Worm (Caenorhabditis elegans) whole organism, midembryonic: ENCODE results near the gene W02G9.3.

Source experiments
- T22C8.4 ChIP-seq: fragments of 200-800 bp; sonication (Bioruptor generic); IDR thresholded peaks from 2 replicates; pipeline ENCODE4 v1.3.6; 2022; ENCODE audit warnings: missing genetic modification characterization, missing compliant biosample characterization
- cog-1 ChIP-seq: sonication (generic microtip); optimal IDR thresholded peaks from 2 replicates; lab custom pipeline; 2016; ENCODE audit warnings: missing genetic modification characterization, missing compliant biosample characterization
- flt-1 ChIP-seq: fragments of 200-800 bp; sonication (Bioruptor generic); IDR thresholded peaks from 2 replicates; pipeline ENCODE4 v1.3.6; 2022; ENCODE audit warnings: missing genetic modification characterization, missing compliant biosample characterization
- klf-2 ChIP-seq: fragments of 200-800 bp; sonication (Bioruptor generic); conservative IDR thresholded peaks from 2 replicates; pipeline ENCODE4 v1.3.6; 2022; ENCODE audit warnings: missing genetic modification reagents, missing genetic modification characterization, missing compliant biosample characterization
- med-1 ChIP-seq: sonication (generic microtip); optimal IDR thresholded peaks from 2 replicates; lab custom pipeline; 2017; ENCODE audit warnings: missing genetic modification characterization, mild to moderate bottlenecking, missing compliant biosample characterization, antibody characterized with exemption, missing genetic modification reagents; ENCODE audit not compliant: insufficient read depth
- ref-1 ChIP-seq: fragments of 200-800 bp; sonication (Bioruptor generic); conservative IDR thresholded peaks from 2 replicates; pipeline ENCODE4 v1.3.6; 2022; ENCODE audit warnings: missing genetic modification reagents, missing genetic modification characterization, missing compliant biosample characterization
- tab-1 ChIP-seq: fragments of 200-800 bp; sonication (Bioruptor generic); IDR thresholded peaks from 2 replicates; pipeline ENCODE4 v1.3.6; 2022; ENCODE audit warnings: missing genetic modification characterization, missing compliant biosample characterization
- ztf-23 ChIP-seq: fragments of 200-800 bp; sonication (Bioruptor generic); IDR thresholded peaks from 2 replicates; pipeline ENCODE4 v1.3.6; 2022; ENCODE audit warnings: missing genetic modification reagents, missing genetic modification characterization, missing compliant biosample characterization
- ztf-29 ChIP-seq: fragments of 200-800 bp; sonication (Bioruptor generic); IDR thresholded peaks from 2 replicates; pipeline ENCODE4 v1.3.6; 2022; ENCODE audit warnings: missing genetic modification reagents, missing genetic modification characterization, missing compliant biosample characterization

Gene W02G9.3

ce11 chrV:2697693-2698092, 24.9 kb downstream of the W02G9.3 start:
- TF ChIP-seq tab-1 (GFP tag; lab: Robert Waterston, UW) (no peak), flt-1 (GFP tag; lab: Robert Waterston, UW) (0 out of 2 replicates have a peak, but pooled peaks have one; percentile 58), med-1 (GFP tag; lab: Kevin White, UChicago) (peak; percentile 12)

- TF ChIP-seq ref-1 (GFP tag; lab: Robert Waterston, UW) (no peak), ztf-29 (GFP tag; lab: Robert Waterston, UW) (no peak), T22C8.4 (no peak), ztf-23 (GFP tag; lab: Robert Waterston, UW) (no peak)
Observed at ce11 chrV:2698826-2699225, 26.0 kb downstream of the W02G9.3 start, which contains the start of gene nuo-5. nuo-5 (plus strand) TSS chrV:2698972.

- TF ChIP-seq flt-1 (GFP tag; lab: Robert Waterston, UW) (no peak), cog-1 (tag; lab: Kevin White, UChicago) (no peak), klf-2 (no peak), med-1 (GFP tag; lab: Kevin White, UChicago) (no peak), ref-1 (GFP tag; lab: Robert Waterston, UW) (no peak), tab-1 (GFP tag; lab: Robert Waterston, UW) (no peak), ztf-29 (GFP tag; lab: Robert Waterston, UW) (no peak), T22C8.4 (no peak)
Observed at ce11 chrV:2702883-2703282, 30.1 kb downstream of the W02G9.3 start.

ce11 chrV:2703299-2703698, 30.5 kb downstream of the W02G9.3 start:
- TF ChIP-seq flt-1 (GFP tag; lab: Robert Waterston, UW) (no peak), med-1 (GFP tag; lab: Kevin White, UChicago) (no peak)

ce11 chrV:2706379-2706778, 33.6 kb downstream of the W02G9.3 start:
- TF ChIP-seq tab-1 (GFP tag; lab: Robert Waterston, UW) = no peak
- no peak for TF ChIP-seq ztf-23 (GFP tag; lab: Robert Waterston, UW)
- no peak for TF ChIP-seq flt-1 (GFP tag; lab: Robert Waterston, UW)
- TF ChIP-seq cog-1 (tag; lab: Kevin White, UChicago) = no peak
- TF ChIP-seq ref-1 (GFP tag; lab: Robert Waterston, UW) = no peak
- no peak for TF ChIP-seq med-1 (GFP tag; lab: Kevin White, UChicago)
- no peak for TF ChIP-seq T22C8.4
- no peak for TF ChIP-seq ztf-29 (GFP tag; lab: Robert Waterston, UW)
- no peak for TF ChIP-seq klf-2

- no peak for TF ChIP-seq ref-1 (GFP tag; lab: Robert Waterston, UW)
- no peak for TF ChIP-seq T22C8.4
- no peak for TF ChIP-seq tab-1 (GFP tag; lab: Robert Waterston, UW)
- no peak for TF ChIP-seq flt-1 (GFP tag; lab: Robert Waterston, UW)
- no peak for TF ChIP-seq cog-1 (tag; lab: Kevin White, UChicago)
- no peak for TF ChIP-seq ztf-29 (GFP tag; lab: Robert Waterston, UW)
Observed at ce11 chrV:2710192-2710591, 37.4 kb downstream of the W02G9.3 start.

ce11 chrV:2711429-2711828, 38.6 kb downstream of the W02G9.3 start, which contains the start of gene C24B9.3:
C24B9.3 (minus strand) TSS chrV:2711599.
- TF ChIP-seq flt-1 (GFP tag; lab: Robert Waterston, UW) (no peak), ztf-23 (GFP tag; lab: Robert Waterston, UW) (no peak), ref-1 (GFP tag; lab: Robert Waterston, UW) (no peak), ztf-29 (GFP tag; lab: Robert Waterston, UW) (no peak), cog-1 (tag; lab: Kevin White, UChicago) (no peak), klf-2 (no peak), tab-1 (GFP tag; lab: Robert Waterston, UW) (no peak), T22C8.4 (no peak), med-1 (GFP tag; lab: Kevin White, UChicago) (no peak)

- TF ChIP-seq cog-1 (tag; lab: Kevin White, UChicago) (no peak), T22C8.4 (no peak), ref-1 (GFP tag; lab: Robert Waterston, UW) (no peak), ztf-29 (GFP tag; lab: Robert Waterston, UW) (no peak), klf-2 (no peak), med-1 (GFP tag; lab: Kevin White, UChicago) (no peak), ztf-23 (GFP tag; lab: Robert Waterston, UW) (no peak), flt-1 (GFP tag; lab: Robert Waterston, UW) (no peak), tab-1 (GFP tag; lab: Robert Waterston, UW) (no peak)
Observed at ce11 chrV:2713532-2713931, 40.7 kb downstream of the W02G9.3 start, which contains the start of gene srt-28. srt-28 (minus strand) TSS chrV:2713632.

ce11 chrV:2716933-2717332, 44.1 kb downstream of the W02G9.3 start:
- TF ChIP-seq ztf-29 (GFP tag; lab: Robert Waterston, UW) (no peak), cog-1 (tag; lab: Kevin White, UChicago) (no peak), ref-1 (GFP tag; lab: Robert Waterston, UW) (no peak), T22C8.4 (no peak), tab-1 (GFP tag; lab: Robert Waterston, UW) (no peak), flt-1 (GFP tag; lab: Robert Waterston, UW) (no peak), klf-2 (no peak), med-1 (GFP tag; lab: Kevin White, UChicago) (no peak)

ce11 chrV:2718688-2719185, 46.0 kb downstream of the W02G9.3 start, which contains the start of gene srt-29:
srt-29 (minus strand) TSS chrV:2719135.
- TF ChIP-seq klf-2 (no peak), med-1 (GFP tag; lab: Kevin White, UChicago) (no peak), T22C8.4 (no peak), ref-1 (GFP tag; lab: Robert Waterston, UW) (no peak), ztf-23 (GFP tag; lab: Robert Waterston, UW) (no peak), tab-1 (GFP tag; lab: Robert Waterston, UW) (no peak), ztf-29 (GFP tag; lab: Robert Waterston, UW) (no peak), cog-1 (tag; lab: Kevin White, UChicago) (no peak), flt-1 (GFP tag; lab: Robert Waterston, UW) (no peak)
